Worm (Caenorhabditis elegans): ENCODE measurements around the gene npr-17.

ce11 chrIII:8022077-8022476 is 25.8 kb upstream of the npr-17 start, which contains the start of gene F44B9.2:
- TF ChIP-seq ztf-29 (GFP tag; IDR thresholded peaks at IDR 0.05) (no peak), klf-2 (GFP tag; conservative IDR thresholded peaks at IDR 0.05) (no peak), med-1 (GFP tag; optimal IDR thresholded peaks at IDR 0.05; ENCODE audit: insufficient read depth) (no peak), flt-1 (GFP tag; IDR thresholded peaks at IDR 0.05) (no peak), cog-1 (tag; optimal IDR thresholded peaks at IDR 0.05) (no peak), ztf-23 (GFP tag; IDR thresholded peaks at IDR 0.05) (no peak)

All from whole organism, midembryonic.